Worm (Caenorhabditis elegans): ENCODE results near the gene srd-56.

ce11 chrII:7212059-7212458 is 9.0 kb upstream of the srd-56 start, which contains the start of gene E04F6.9:
- TF ChIP-seq unc-62 (GFP tag; optimal IDR thresholded peaks at IDR 0.05) (no peak), fos-1 (tag; optimal IDR thresholded peaks at IDR 0.05) (no peak)
